Fruit fly (Drosophila melanogaster): Measurements from ENCODE around the gene capt.

dm6 chr2L:1128932-1129887 lies 28.9 kb downstream of the capt start, which contains the start of the genes Pino and TBC1D23:
- TF ChIP-seq fru (GFP tag; optimal IDR thresholded peaks at IDR 0.05): peak; percentile 57
- TF ChIP-seq ey (GFP tag; optimal IDR thresholded peaks at IDR 0.05): peak; percentile 53
- TF ChIP-seq dl (GFP tag; optimal IDR thresholded peaks at IDR 0.05; ENCODE audit: insufficient read depth in 1 of 2, partially characterized antibody in 2 of 2): no peak
- no peak for TF ChIP-seq lola (GFP tag; optimal IDR thresholded peaks at IDR 0.05)
- no peak for TF ChIP-seq Mio (GFP tag; optimal IDR thresholded peaks at IDR 0.05)
- no peak for TF ChIP-seq N (GFP tag; optimal IDR thresholded peaks at IDR 0.05)
- TF ChIP-seq Hr78 (GFP tag; optimal IDR thresholded peaks at IDR 0.05): no peak
